Worm (Caenorhabditis elegans) whole organism, L4 larva: ENCODE measurements around the gene T24C12.1.

ENCODE experiments used
- F26F4.8 ChIP-seq: fragments of 200-800 bp; sonication (Bioruptor generic); conservative IDR thresholded peaks from 2 replicates; pipeline ENCODE4 v1.3.6; 2022; ENCODE audit warnings: missing genetic modification characterization, missing compliant biosample characterization
- F37D6.2 ChIP-seq: sonication (generic microtip); optimal IDR thresholded peaks from 2 replicates; lab custom pipeline; 2016; ENCODE audit warnings: mild to moderate bottlenecking, missing genetic modification characterization, missing compliant biosample characterization
- T26A8.4 ChIP-seq: fragments of 200-800 bp; sonication (Bioruptor generic); IDR thresholded peaks from 2 replicates; pipeline ENCODE4 v1.3.6; 2022; ENCODE audit warnings: missing genetic modification characterization, missing compliant biosample characterization
- Y105C5A.15 ChIP-seq: fragments of 200-800 bp; sonication (Bioruptor generic); IDR thresholded peaks from 2 replicates; pipeline ENCODE4 v1.3.6; 2022; ENCODE audit warnings: missing genetic modification characterization, missing compliant biosample characterization
- Y5F2A.4 ChIP-seq: fragments of 200-800 bp; sonication (Bioruptor generic); optimal IDR thresholded peaks from 2 replicates; lab custom pipeline; 2018; ENCODE audit warnings: mild to moderate bottlenecking, missing genetic modification characterization, missing compliant biosample characterization
- Y75B8A.6 ChIP-seq: fragments of 200-800 bp; sonication (Bioruptor generic); IDR thresholded peaks from 2 replicates; pipeline ENCODE4 v1.3.6; 2022; ENCODE audit warnings: missing genetic modification reagents, missing genetic modification characterization, missing compliant biosample characterization
- aha-1 ChIP-seq: fragments of 150-350 bp; peaks from one replicate; lab custom pipeline; 2014; ENCODE audit warnings: missing biosample characterization, missing genetic modification characterization
- arid-1 ChIP-seq: fragments of 200-800 bp; sonication (Bioruptor generic); conservative IDR thresholded peaks from 2 replicates; pipeline ENCODE4 v1.3.6; 2022; ENCODE audit warnings: missing genetic modification reagents, missing genetic modification characterization, missing compliant biosample characterization
- attf-4 ChIP-seq: sonication (generic microtip); optimal IDR thresholded peaks from 3 replicates; lab custom pipeline; 2017; ENCODE audit warnings: missing biosample characterization, missing genetic modification characterization
- ceh-28 ChIP-seq: fragments of 150-350 bp; optimal IDR thresholded peaks from 2 replicates; lab custom pipeline; 2014; ENCODE audit warnings: missing biosample characterization, missing genetic modification reagents, missing genetic modification characterization
- cey-2 ChIP-seq: sonication (generic microtip); optimal IDR thresholded peaks from 3 replicates; lab custom pipeline; 2017; ENCODE audit warnings: missing genetic modification characterization, mild to moderate bottlenecking, missing compliant biosample characterization, antibody characterized with exemption, borderline replicate concordance; ENCODE audit not compliant: insufficient read depth
- ctbp-1 ChIP-seq: fragments of 200-800 bp; sonication (Bioruptor generic); IDR thresholded peaks from 2 replicates; pipeline ENCODE4 v1.3.6; 2022; ENCODE audit warnings: missing genetic modification reagents, missing genetic modification characterization, missing compliant biosample characterization
- daf-16 ChIP-seq, 3 experiments: sonication (generic microtip); optimal IDR thresholded peaks; 2 replicates each; lab custom pipeline; 2016 to 2017; ENCODE audit warnings: missing genetic modification characterization in 3 of 3, missing genetic modification reagents in 3 of 3, mild to moderate bottlenecking in 2 of 3, missing compliant biosample characterization in 2 of 3, missing biosample characterization in 1 of 3, moderate library complexity in 1 of 3
- daf-19 ChIP-seq: fragments of 200-800 bp; sonication (Bioruptor generic); conservative IDR thresholded peaks from 2 replicates; pipeline ENCODE4 v1.3.6; 2022; ENCODE audit warnings: missing genetic modification characterization, missing compliant biosample characterization
- daf-8 ChIP-seq: fragments of 200-800 bp; sonication (Bioruptor generic); IDR thresholded peaks from 2 replicates; pipeline ENCODE4 v1.3.6; 2022; ENCODE audit warnings: missing genetic modification characterization, missing compliant biosample characterization
- dmd-6 ChIP-seq: fragments of 200-800 bp; sonication (Bioruptor generic); IDR thresholded peaks from 2 replicates; pipeline ENCODE4 v1.3.6; 2022; ENCODE audit warnings: missing genetic modification reagents, missing genetic modification characterization, missing compliant biosample characterization
- duxl-1 ChIP-seq: sonication (generic microtip); optimal IDR thresholded peaks from 2 replicates; lab custom pipeline; 2016; ENCODE audit warnings: mild to moderate bottlenecking, missing genetic modification characterization, moderate library complexity, missing compliant biosample characterization; ENCODE audit not compliant: poor library complexity
- egl-43 ChIP-seq: fragments of 200-800 bp; sonication (Bioruptor generic); IDR thresholded peaks from 2 replicates; pipeline ENCODE4 v1.3.6; 2022; ENCODE audit warnings: missing genetic modification reagents, missing genetic modification characterization, missing compliant biosample characterization
- hif-1 ChIP-seq, 2 experiments: sonication (generic microtip); optimal IDR thresholded peaks; 2 replicates each; lab custom pipeline; 2016 to 2017; ENCODE audit warnings: missing compliant biosample characterization in 2 of 2, missing genetic modification characterization in 2 of 2, missing genetic modification reagents in 2 of 2, missing genotype in 2 of 2, mild to moderate bottlenecking in 1 of 2
- hlh-11 ChIP-seq: fragments of 200-800 bp; sonication (Bioruptor generic); optimal IDR thresholded peaks from 2 replicates; lab custom pipeline; 2018; ENCODE audit warnings: mild to moderate bottlenecking, missing genetic modification characterization, missing compliant biosample characterization
- hlh-30 ChIP-seq: sonication (generic microtip); optimal IDR thresholded peaks from 2 replicates; lab custom pipeline; 2017; ENCODE audit warnings: antibody characterized with exemption, mild to moderate bottlenecking, missing genetic modification characterization, missing compliant biosample characterization; ENCODE audit not compliant: insufficient read depth
- lin-29 ChIP-seq: fragments of 200-800 bp; sonication (Bioruptor generic); IDR thresholded peaks from 2 replicates; pipeline ENCODE4 v1.3.6; 2022; ENCODE audit warnings: missing genetic modification reagents, missing genetic modification characterization, missing compliant biosample characterization
- lir-3 ChIP-seq: sonication (generic microtip); optimal IDR thresholded peaks from 2 replicates; lab custom pipeline; 2016; ENCODE audit warnings: mild to moderate bottlenecking, missing genetic modification characterization, missing compliant biosample characterization
- mdl-1 ChIP-seq, 2 experiments: fragments of 150-350 bp in 1 of 2; sonication (generic microtip) in 1 of 2; optimal IDR thresholded peaks; 2 replicates each; lab custom pipeline; 2014 to 2017; ENCODE audit warnings: missing biosample characterization in 2 of 2, missing genetic modification characterization in 2 of 2
- mes-2 ChIP-seq: sonication (generic microtip); optimal IDR thresholded peaks from 2 replicates; lab custom pipeline; 2016; ENCODE audit warnings: missing genotype, mild to moderate bottlenecking, missing genetic modification characterization, missing compliant biosample characterization; ENCODE audit not compliant: poor library complexity, severe bottlenecking
- mxl-2 ChIP-seq: fragments of 200-800 bp; sonication (Bioruptor generic); conservative IDR thresholded peaks from 2 replicates; pipeline ENCODE4 v1.3.6; 2022; ENCODE audit warnings: missing genetic modification reagents, missing genetic modification characterization, missing compliant biosample characterization
- mxl-3 ChIP-seq: fragments of 200-800 bp; sonication (Bioruptor generic); optimal IDR thresholded peaks from 2 replicates; lab custom pipeline; 2018; ENCODE audit warnings: mild to moderate bottlenecking, missing genetic modification characterization, missing compliant biosample characterization
- nhr-102 ChIP-seq: sonication (generic microtip); optimal IDR thresholded peaks from 2 replicates; lab custom pipeline; 2016; ENCODE audit warnings: mild to moderate bottlenecking, missing genetic modification characterization, moderate library complexity, missing compliant biosample characterization
- nhr-11 ChIP-seq: fragments of 150-350 bp; optimal IDR thresholded peaks from 2 replicates; lab custom pipeline; 2014; ENCODE audit warnings: missing biosample characterization, missing genetic modification characterization
- nhr-237 ChIP-seq: sonication (generic microtip); optimal IDR thresholded peaks from 2 replicates; lab custom pipeline; 2017; ENCODE audit warnings: missing biosample characterization, missing genetic modification characterization
- nhr-25 ChIP-seq: sonication (generic microtip); optimal IDR thresholded peaks from 2 replicates; lab custom pipeline; 2017; ENCODE audit warnings: missing genetic modification characterization, mild to moderate bottlenecking, missing compliant biosample characterization, antibody characterized with exemption, moderate library complexity, borderline replicate concordance; ENCODE audit not compliant: insufficient read depth
- nhr-48 ChIP-seq: sonication (generic microtip); optimal IDR thresholded peaks from 2 replicates; lab custom pipeline; 2016; ENCODE audit warnings: mild to moderate bottlenecking, missing genetic modification characterization, missing compliant biosample characterization
- php-3 ChIP-seq: fragments of 200-800 bp; sonication (Bioruptor generic); IDR thresholded peaks from 2 replicates; pipeline ENCODE4 v1.3.6; 2022; ENCODE audit warnings: missing genetic modification reagents, missing genetic modification characterization, missing compliant biosample characterization
- pqm-1 ChIP-seq: sonication (generic microtip); optimal IDR thresholded peaks from 2 replicates; lab custom pipeline; 2017; ENCODE audit warnings: missing biosample characterization, missing genetic modification characterization
- set-16 ChIP-seq: fragments of 200-800 bp; sonication (Bioruptor generic); IDR thresholded peaks from 2 replicates; pipeline ENCODE4 v1.3.6; 2022; ENCODE audit warnings: missing genetic modification reagents, missing genetic modification characterization, missing compliant biosample characterization
- snpc-1.2 ChIP-seq: fragments of 200-800 bp; sonication (Bioruptor generic); IDR thresholded peaks from 2 replicates; pipeline ENCODE4 v1.3.6; 2022; ENCODE audit warnings: missing genetic modification reagents, missing genetic modification characterization, missing compliant biosample characterization
- unc-62 ChIP-seq, 3 experiments: fragments of 150-350 bp in 1 of 3; sonication (generic microtip); optimal IDR thresholded peaks in 2 of 3; peaks in 1 of 3; 1 replicate in 1 of 3; 2 replicates in 2 of 3; lab custom pipeline; 2014 to 2017; ENCODE audit warnings: missing biosample characterization in 3 of 3, missing genetic modification characterization in 3 of 3, missing genetic modification reagents in 3 of 3, missing genotype in 1 of 3
- vab-7 ChIP-seq: fragments of 200-800 bp; sonication (Bioruptor generic); IDR thresholded peaks from 2 replicates; pipeline ENCODE4 v1.3.6; 2022; ENCODE audit warnings: missing genetic modification reagents, missing genetic modification characterization, missing compliant biosample characterization
- zag-1 ChIP-seq: fragments of 150-350 bp; optimal IDR thresholded peaks from 2 replicates; lab custom pipeline; 2014; ENCODE audit warnings: missing biosample characterization, missing genetic modification characterization
- zfp-2 ChIP-seq: sonication (generic microtip); optimal IDR thresholded peaks from 2 replicates; lab custom pipeline; 2016; ENCODE audit warnings: mild to moderate bottlenecking, missing genetic modification characterization, missing compliant biosample characterization
- zip-11 ChIP-seq: fragments of 200-800 bp; sonication (Bioruptor generic); IDR thresholded peaks from 2 replicates; pipeline ENCODE4 v1.3.6; 2022; ENCODE audit warnings: missing genetic modification characterization, missing compliant biosample characterization

Gene T24C12.1

ce11 chrX:2215108-2215507, 15.9 kb downstream of the T24C12.1 start (continued):
- no peak for TF ChIP-seq ctbp-1 (GFP tag; lab: Robert Waterston, UW)
- no peak for TF ChIP-seq pqm-1
- no peak for TF ChIP-seq Y75B8A.6
- TF ChIP-seq daf-8 (GFP tag; lab: Robert Waterston, UW) = no peak
- TF ChIP-seq F37D6.2 (tag; lab: Kevin White, UChicago) = no peak
- no peak for TF ChIP-seq ceh-28 (tag; lab: Kevin White, UChicago)
- TF ChIP-seq mxl-3 (GFP tag; lab: Kevin White, UChicago) = peak; percentile 87
- no peak for TF ChIP-seq daf-19 (GFP tag; lab: Robert Waterston, UW)
- TF ChIP-seq, all 104 proteins: peak for 21

ce11 chrX:2216242-2216641, 17.0 kb downstream of the T24C12.1 start:
- TF ChIP-seq lir-3 (tag; lab: Kevin White, UChicago) (no peak), T26A8.4 (GFP tag; lab: Robert Waterston, UW) (no peak), unc-62 (GFP tag; optimal IDR thresholded peaks at IDR 0.05 in 1 of 2; lab: Kevin White, UChicago) (peak in 1 of 2 experiments; percentile 87), unc-62 (tag; optimal IDR thresholded peaks at IDR 0.05; lab: Kevin White, UChicago) (no peak), dmd-6 (no peak), nhr-237 (no peak), hif-1 (tag; optimal IDR thresholded peaks at IDR 0.05; lab: Kevin White, UChicago) (peak in 1 of 2 experiments; percentile 70), Y5F2A.4 (GFP tag; lab: Kevin White, UChicago) (no peak), zfp-2 (tag; lab: Kevin White, UChicago) (no peak), daf-16 (GFP tag; optimal IDR thresholded peaks at IDR 0.05; lab: Kevin White, UChicago) (no peak), daf-16 (tag; optimal IDR thresholded peaks at IDR 0.05; lab: Kevin White, UChicago) (no peak)

ce11 chrX:2216662-2217061, 17.4 kb downstream of the T24C12.1 start:
- TF ChIP-seq nhr-48 (tag; lab: Kevin White, UChicago) (no peak), cey-2 (tag; lab: Kevin White, UChicago) (no peak), hlh-30 (tag; lab: Kevin White, UChicago) (peak; percentile 19), lin-29 (GFP tag; lab: Robert Waterston, UW) (peak; percentile 24; the same call in 1 of the 2 replicates), hlh-11 (tag; lab: Kevin White, UChicago) (peak; percentile 21), nhr-102 (tag; lab: Kevin White, UChicago) (no peak), duxl-1 (tag; lab: Kevin White, UChicago) (no peak), zip-11 (GFP tag; lab: Robert Waterston, UW) (no peak), F26F4.8 (GFP tag; lab: Robert Waterston, UW) (peak; percentile 52; the same call in 1 of the 2 replicates), nhr-237 (no peak), mxl-2 (0 out of 2 replicates have a peak, but pooled peaks have one; percentile 52), nhr-25 (no peak), mdl-1 (tag; optimal IDR thresholded peaks at IDR 0.05; lab: Kevin White, UChicago) (peak in 1 of 2 experiments; percentile 18), arid-1 (no peak), attf-4 (tag; lab: Kevin White, UChicago) (no peak), snpc-1.2 (GFP tag; lab: Robert Waterston, UW) (no peak), nhr-11 (tag; lab: Kevin White, UChicago) (no peak), ctbp-1 (GFP tag; lab: Robert Waterston, UW) (no peak), aha-1 (peak; percentile 57), php-3 (GFP tag; lab: Robert Waterston, UW) (0 out of 2 replicates have a peak, but pooled peaks have one; percentile 21), daf-19 (GFP tag; lab: Robert Waterston, UW) (no peak), zag-1 (tag; lab: Kevin White, UChicago) (no peak), mxl-3 (GFP tag; lab: Kevin White, UChicago) (peak; percentile 69), zfp-2 (tag; lab: Kevin White, UChicago) (no peak), Y105C5A.15 (GFP tag; lab: Robert Waterston, UW) (no peak), egl-43 (0 out of 2 replicates have a peak, but pooled peaks have one; percentile 28), mes-2 (tag; lab: Kevin White, UChicago) (peak; percentile 6), set-16 (GFP tag; lab: Robert Waterston, UW) (peak; percentile 84), vab-7 (0 out of 2 replicates have a peak, but pooled peaks have one; percentile 6)
